Worm (Caenorhabditis elegans) whole organism, L2 larva: ENCODE data around the gene F53H4.4.

Experiments used
- R02D3.7 ChIP-seq: fragments of 150-350 bp; optimal IDR thresholded peaks from 2 replicates; lab custom pipeline; 2014; ENCODE audit warnings: missing biosample characterization, missing genetic modification characterization
- Y55F3AM.14 ChIP-seq: fragments of 200-800 bp; sonication (Bioruptor generic); optimal IDR thresholded peaks from 2 replicates; lab custom pipeline; 2018; ENCODE audit warnings: mild to moderate bottlenecking, missing genetic modification characterization, missing compliant biosample characterization
- ZK546.5 ChIP-seq: sonication (generic microtip); optimal IDR thresholded peaks from 2 replicates; lab custom pipeline; 2017; ENCODE audit warnings: missing biosample characterization, missing genetic modification characterization
- alr-1 ChIP-seq: fragments of 150-350 bp; optimal IDR thresholded peaks from 2 replicates; lab custom pipeline; 2014; ENCODE audit warnings: missing biosample characterization, missing genetic modification characterization
- aly-2 ChIP-seq: fragments of 150-350 bp; optimal IDR thresholded peaks from 2 replicates; lab custom pipeline; 2014; ENCODE audit warnings: missing biosample characterization, missing genetic modification characterization
- ama-1 ChIP-seq: fragments of 150-350 bp; optimal IDR thresholded peaks from 2 replicates; lab custom pipeline; 2018; ENCODE audit warnings: inconsistent platforms
- blmp-1 ChIP-seq: sonication (generic microtip); optimal IDR thresholded peaks from 2 replicates; lab custom pipeline; 2017; ENCODE audit warnings: missing genetic modification characterization, mild to moderate bottlenecking, missing compliant biosample characterization, antibody characterized with exemption, moderate library complexity; ENCODE audit not compliant: insufficient read depth
- ceh-16 ChIP-seq: fragments of 150-350 bp; optimal IDR thresholded peaks from 2 replicates; lab custom pipeline; 2014; ENCODE audit warnings: missing biosample characterization, missing genetic modification characterization
- ceh-82 ChIP-seq: fragments of 150-350 bp; optimal IDR thresholded peaks from 2 replicates; lab custom pipeline; 2014; ENCODE audit warnings: missing biosample characterization, missing genetic modification characterization
- dmd-4 ChIP-seq: sonication (generic microtip); optimal IDR thresholded peaks from 2 replicates; lab custom pipeline; 2017; ENCODE audit warnings: missing biosample characterization, missing genetic modification characterization
- egl-27 ChIP-seq: sonication (generic microtip); optimal IDR thresholded peaks from 3 replicates; lab custom pipeline; 2017; ENCODE audit warnings: missing biosample characterization, missing genetic modification reagents, missing genetic modification characterization
- elt-1 ChIP-seq: fragments of 150-350 bp; optimal IDR thresholded peaks from 2 replicates; lab custom pipeline; 2014; ENCODE audit warnings: missing biosample characterization, missing genetic modification characterization
- elt-3 ChIP-seq: sonication (generic microtip); optimal IDR thresholded peaks from 2 replicates; lab custom pipeline; 2017; ENCODE audit warnings: missing biosample characterization, missing genetic modification characterization
- gmeb-1 ChIP-seq: fragments of 150-350 bp; optimal IDR thresholded peaks from 2 replicates; lab custom pipeline; 2014; ENCODE audit warnings: missing biosample characterization, missing genetic modification characterization
- lin-11 ChIP-seq: fragments of 150-350 bp; sonication (generic microtip); optimal IDR thresholded peaks from 2 replicates; lab custom pipeline; 2014; ENCODE audit warnings: missing biosample characterization, missing genetic modification characterization, inconsistent platforms, mixed read lengths
- lin-13 ChIP-seq: fragments of 150-350 bp; optimal IDR thresholded peaks from 2 replicates; lab custom pipeline; 2014; ENCODE audit warnings: missing biosample characterization, missing genetic modification reagents, missing genetic modification characterization
- lin-39 ChIP-seq: fragments of 150-350 bp; optimal IDR thresholded peaks from 2 replicates; lab custom pipeline; 2014; ENCODE audit warnings: missing biosample characterization, missing genetic modification reagents, missing genetic modification characterization
- mab-5 ChIP-seq: fragments of 150-350 bp; optimal IDR thresholded peaks from 2 replicates; lab custom pipeline; 2014; ENCODE audit warnings: missing biosample characterization, missing genetic modification characterization
- mbf-1 ChIP-seq: sonication (generic microtip); optimal IDR thresholded peaks from 2 replicates; lab custom pipeline; 2017; ENCODE audit warnings: missing biosample characterization, missing genetic modification characterization
- nhr-12 ChIP-seq: fragments of 150-350 bp; optimal IDR thresholded peaks from 2 replicates; lab custom pipeline; 2014; ENCODE audit warnings: missing biosample characterization, missing genetic modification characterization
- nhr-21 ChIP-seq: fragments of 150-350 bp; optimal IDR thresholded peaks from 2 replicates; lab custom pipeline; 2014; ENCODE audit warnings: missing biosample characterization, missing genetic modification characterization
- nhr-23 ChIP-seq: fragments of 150-350 bp; optimal IDR thresholded peaks from 2 replicates; lab custom pipeline; 2014; ENCODE audit warnings: missing biosample characterization, missing genetic modification reagents, missing genetic modification characterization
- nhr-237 ChIP-seq: fragments of 150-350 bp; optimal IDR thresholded peaks from 2 replicates; lab custom pipeline; 2014; ENCODE audit warnings: missing biosample characterization, missing genetic modification characterization
- peb-1 ChIP-seq: fragments of 150-350 bp; optimal IDR thresholded peaks from 2 replicates; lab custom pipeline; 2014; ENCODE audit warnings: missing biosample characterization, missing genetic modification characterization
- sem-4 ChIP-seq: fragments of 150-350 bp; optimal IDR thresholded peaks from 2 replicates; lab custom pipeline; 2014; ENCODE audit warnings: missing biosample characterization, missing genetic modification reagents, missing genetic modification characterization
- sma-9 ChIP-seq, 2 experiments: fragments of 150-350 bp in 1 of 2; sonication (generic microtip) in 1 of 2; optimal IDR thresholded peaks; 2 replicates each; lab custom pipeline; 2014 to 2016; ENCODE audit warnings: missing genetic modification characterization in 2 of 2, mild to moderate bottlenecking in 1 of 2, missing biosample characterization in 1 of 2, missing compliant biosample characterization in 1 of 2, missing genetic modification reagents in 1 of 2, moderate library complexity in 1 of 2
- unc-39 ChIP-seq: fragments of 150-350 bp; optimal IDR thresholded peaks from 2 replicates; lab custom pipeline; 2014; ENCODE audit warnings: missing biosample characterization, missing genetic modification characterization
- unc-55 ChIP-seq: fragments of 150-350 bp; sonication (generic microtip); optimal IDR thresholded peaks from 3 replicates; lab custom pipeline; 2014; ENCODE audit warnings: missing biosample characterization, missing genetic modification reagents, missing genetic modification characterization
- zag-1 ChIP-seq: fragments of 150-350 bp; optimal IDR thresholded peaks from 2 replicates; lab custom pipeline; 2014; ENCODE audit warnings: missing biosample characterization, missing genetic modification characterization
- ztf-4 ChIP-seq: fragments of 150-350 bp; optimal IDR thresholded peaks from 2 replicates; lab custom pipeline; 2014; ENCODE audit warnings: missing biosample characterization, missing genetic modification characterization

The F53H4.4 gene

DNA sequence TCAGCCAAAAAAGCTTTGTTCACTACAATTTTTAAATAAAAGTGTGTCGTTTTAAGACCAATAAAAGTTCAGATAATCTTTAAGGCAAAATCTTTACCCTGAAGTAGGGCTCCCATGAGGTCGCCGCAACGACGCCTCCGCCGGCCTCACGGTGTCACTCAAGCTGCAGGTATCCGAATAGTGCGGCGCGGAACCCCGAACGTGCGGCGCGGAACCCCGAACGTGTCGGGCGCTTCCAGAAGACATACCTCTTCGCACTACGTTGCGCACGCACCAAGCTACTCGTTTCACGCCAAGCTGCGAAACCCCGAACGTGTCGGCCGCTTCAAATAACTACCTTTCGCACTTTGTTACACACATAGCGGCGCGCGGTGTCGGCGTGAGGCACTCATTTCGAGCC, 46.7 kb downstream of the F53H4.4 start:
- TF ChIP-seq elt-3 (no peak), gmeb-1 (tag; lab: Kevin White, UChicago) (no peak), elt-1 (tag; lab: Kevin White, UChicago) (no peak), ztf-4 (tag; lab: Kevin White, UChicago) (no peak), unc-55 (no peak), sem-4 (tag; lab: Kevin White, UChicago) (no peak), nhr-23 (tag; lab: Kevin White, UChicago) (no peak), ama-1 (lab: Kevin White, UChicago) (no peak), mab-5 (tag; lab: Kevin White, UChicago) (no peak), egl-27 (no peak), lin-39 (tag; lab: Kevin White, UChicago) (no peak), sma-9 (GFP tag; optimal IDR thresholded peaks at IDR 0.05; lab: Kevin White, UChicago) (no peak), sma-9 (tag; optimal IDR thresholded peaks at IDR 0.05; lab: Kevin White, UChicago) (no peak), Y55F3AM.14 (no peak), ZK546.5 (tag; lab: Kevin White, UChicago) (no peak), lin-13 (GFP tag; lab: Kevin White, UChicago) (no peak), nhr-237 (tag; lab: Kevin White, UChicago) (no peak), aly-2 (tag; lab: Kevin White, UChicago) (no peak), lin-11 (tag; lab: Kevin White, UChicago) (no peak), mbf-1 (tag; lab: Kevin White, UChicago) (no peak), peb-1 (tag; lab: Kevin White, UChicago) (no peak)
- TF ChIP-seq, all 48 proteins: peak for 0

DNA sequence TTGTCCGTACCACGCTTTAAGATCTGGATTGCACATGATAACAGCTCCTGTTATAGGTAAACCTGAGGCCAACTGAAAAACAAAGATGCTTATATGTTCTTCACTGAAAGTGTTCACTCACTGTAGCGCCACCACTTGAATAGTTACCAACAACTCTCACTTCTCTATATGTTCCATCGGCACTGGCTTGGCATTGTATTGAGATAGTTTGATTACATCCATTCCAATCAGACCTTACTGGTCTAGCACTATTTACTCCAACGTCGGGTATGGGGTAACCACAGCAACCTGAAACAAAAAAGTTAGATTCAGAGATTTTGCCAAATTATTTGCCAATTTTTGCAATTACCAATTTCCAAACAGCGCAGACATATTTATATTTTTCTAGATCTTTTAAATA, 49.6 kb downstream of the F53H4.4 start:
- no peak for TF ChIP-seq blmp-1 (tag; lab: Kevin White, UChicago)
- no peak for TF ChIP-seq unc-39 (tag; lab: Kevin White, UChicago)
- no peak for TF ChIP-seq zag-1 (tag; lab: Kevin White, UChicago)
- TF ChIP-seq nhr-21 (tag; lab: Kevin White, UChicago): no peak
- TF ChIP-seq R02D3.7: no peak
- TF ChIP-seq dmd-4 (tag; lab: Kevin White, UChicago): no peak
- TF ChIP-seq alr-1 (tag; lab: Kevin White, UChicago): no peak
- TF ChIP-seq ztf-4 (tag; lab: Kevin White, UChicago): no peak
- no peak for TF ChIP-seq ama-1 (lab: Kevin White, UChicago)
- TF ChIP-seq ceh-82: no peak
- TF ChIP-seq elt-1 (tag; lab: Kevin White, UChicago): no peak
- no peak for TF ChIP-seq Y55F3AM.14
- no peak for TF ChIP-seq ceh-16 (tag; lab: Kevin White, UChicago)

DNA sequence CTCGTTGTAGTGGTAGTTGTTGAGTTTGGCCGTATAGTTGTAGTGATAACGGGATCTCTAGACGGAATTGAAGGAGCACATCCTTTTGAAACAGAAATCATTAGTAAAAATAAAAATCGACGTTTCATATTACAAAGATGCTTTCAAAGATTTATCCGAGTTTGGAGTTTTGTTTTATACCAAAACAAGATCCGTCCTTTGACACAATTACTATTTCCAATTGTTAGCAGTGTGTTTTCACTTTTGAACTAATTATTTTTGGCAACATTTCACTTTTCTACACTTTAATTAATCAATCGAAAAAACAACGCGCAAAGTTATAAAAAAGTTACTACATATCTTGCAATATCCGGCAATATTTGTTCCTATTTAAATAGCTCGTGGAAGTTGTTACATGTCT, 50.8 kb downstream of the F53H4.4 start, which contains the start of the genes F31B9.4 and F31B9.2:
F31B9.4 (minus strand) TSS at position 101 of the 400 bp plus-strand sequence.
F31B9.2 (plus strand) TSS at position 368 of the 400 bp plus-strand sequence.
- no peak for TF ChIP-seq nhr-12 (tag; lab: Kevin White, UChicago)
- TF ChIP-seq, all 48 proteins: peak for 0
